Worm (Caenorhabditis elegans) whole organism, mixed stage, embryonic: ENCODE results near the gene usp-33.

ENCODE experiments used
- bed-3 ChIP-seq: fragments of 200-800 bp; sonication (Bioruptor generic); optimal IDR thresholded peaks from 3 replicates; lab custom pipeline; 2018; ENCODE audit warnings: mild to moderate bottlenecking, missing genetic modification characterization, moderate library complexity, missing compliant biosample characterization
- blmp-1 ChIP-seq: fragments of 150-350 bp; optimal IDR thresholded peaks from 2 replicates; lab custom pipeline; 2014; ENCODE audit warnings: missing biosample characterization, missing genetic modification characterization
- ceh-39 ChIP-seq: fragments of 150-350 bp; optimal IDR thresholded peaks from 2 replicates; lab custom pipeline; 2014; ENCODE audit warnings: missing biosample characterization, missing genetic modification characterization
- ceh-83 ChIP-seq: fragments of 200-800 bp; sonication (Bioruptor generic); optimal IDR thresholded peaks from 2 replicates; lab custom pipeline; 2018; ENCODE audit warnings: mild to moderate bottlenecking, missing genetic modification characterization, missing compliant biosample characterization
- ces-1 ChIP-seq: fragments of 150-350 bp; optimal IDR thresholded peaks from 2 replicates; lab custom pipeline; 2014; ENCODE audit warnings: missing biosample characterization, missing genetic modification reagents, missing genetic modification characterization
- cnd-1 ChIP-seq: fragments of 200-800 bp; sonication (Bioruptor generic); optimal IDR thresholded peaks from 2 replicates; lab custom pipeline; 2018; ENCODE audit warnings: mild to moderate bottlenecking, missing genetic modification characterization, missing compliant biosample characterization
- drap-1 ChIP-seq: fragments of 200-800 bp; sonication (Bioruptor generic); optimal IDR thresholded peaks from 3 replicates; lab custom pipeline; 2018; ENCODE audit warnings: mild to moderate bottlenecking, missing genetic modification characterization, missing compliant biosample characterization
- elt-1 ChIP-seq: sonication (generic microtip); optimal IDR thresholded peaks from 2 replicates; lab custom pipeline; 2017; ENCODE audit warnings: missing genetic modification characterization, mild to moderate bottlenecking, missing compliant biosample characterization, antibody characterized with exemption, moderate library complexity, borderline replicate concordance; ENCODE audit not compliant: insufficient read depth
- flh-1 ChIP-seq: fragments of 200-800 bp; sonication (Bioruptor generic); optimal IDR thresholded peaks from 2 replicates; lab custom pipeline; 2018; ENCODE audit warnings: mild to moderate bottlenecking, missing genetic modification characterization, moderate library complexity, missing compliant biosample characterization
- ham-2 ChIP-seq: fragments of 200-800 bp; sonication (Bioruptor generic); optimal IDR thresholded peaks from 2 replicates; lab custom pipeline; 2018; ENCODE audit warnings: mild to moderate bottlenecking, missing genetic modification characterization, missing compliant biosample characterization
- hlh-1 ChIP-seq: fragments of 150-350 bp; optimal IDR thresholded peaks from 2 replicates; lab custom pipeline; 2014; ENCODE audit warnings: missing biosample characterization, missing genetic modification reagents, missing genetic modification characterization
- lin-13 ChIP-seq: fragments of 150-350 bp; optimal IDR thresholded peaks from 2 replicates; lab custom pipeline; 2014; ENCODE audit warnings: missing biosample characterization, missing genetic modification characterization
- lin-32 ChIP-seq: fragments of 200-800 bp; sonication (Bioruptor generic); optimal IDR thresholded peaks from 2 replicates; lab custom pipeline; 2018; ENCODE audit warnings: mild to moderate bottlenecking, missing genetic modification characterization, missing compliant biosample characterization
- lsy-2 ChIP-seq: fragments of 150-350 bp; optimal IDR thresholded peaks from 2 replicates; lab custom pipeline; 2014; ENCODE audit warnings: missing biosample characterization, missing genetic modification characterization
- mab-5 ChIP-seq: fragments of 150-350 bp; optimal IDR thresholded peaks from 2 replicates; lab custom pipeline; 2014; ENCODE audit warnings: missing biosample characterization, missing genetic modification characterization
- mep-1 ChIP-seq: fragments of 150-350 bp; optimal IDR thresholded peaks from 2 replicates; lab custom pipeline; 2017; ENCODE audit warnings: missing biosample characterization, missing genetic modification reagents, missing genetic modification characterization, inconsistent platforms
- mls-2 ChIP-seq: sonication (generic microtip); optimal IDR thresholded peaks from 2 replicates; lab custom pipeline; 2016; ENCODE audit warnings: mild to moderate bottlenecking, missing genetic modification characterization, moderate library complexity, missing compliant biosample characterization
- nhr-12 ChIP-seq: fragments of 150-350 bp; optimal IDR thresholded peaks from 2 replicates; lab custom pipeline; 2014; ENCODE audit warnings: missing biosample characterization, missing genetic modification characterization
- nhr-2 ChIP-seq: fragments of 150-350 bp; optimal IDR thresholded peaks from 2 replicates; lab custom pipeline; 2014; ENCODE audit warnings: missing biosample characterization, missing genetic modification characterization
- nhr-237 ChIP-seq: fragments of 150-350 bp; optimal IDR thresholded peaks from 2 replicates; lab custom pipeline; 2014; ENCODE audit warnings: missing biosample characterization, missing genetic modification characterization
- nhr-76 ChIP-seq: sonication (generic microtip); optimal IDR thresholded peaks from 2 replicates; lab custom pipeline; 2017; ENCODE audit warnings: missing biosample characterization, missing genetic modification characterization
- pha-4 ChIP-seq: fragments of 150-350 bp; optimal IDR thresholded peaks from 2 replicates; lab custom pipeline; 2018; ENCODE audit warnings: missing biosample characterization, missing genetic modification reagents, missing genetic modification characterization
- sem-2 ChIP-seq: fragments of 200-800 bp; sonication (Bioruptor generic); optimal IDR thresholded peaks from 2 replicates; lab custom pipeline; 2018; ENCODE audit warnings: mild to moderate bottlenecking, missing genetic modification characterization, missing compliant biosample characterization
- snpc-4 ChIP-seq: fragments of 150-350 bp; optimal IDR thresholded peaks from 2 replicates; lab custom pipeline; 2014; ENCODE audit warnings: missing biosample characterization, missing genetic modification characterization
- sptf-1 ChIP-seq: sonication (generic microtip); optimal IDR thresholded peaks from 2 replicates; lab custom pipeline; 2017; ENCODE audit warnings: mild to moderate bottlenecking, missing genetic modification characterization, moderate library complexity, missing compliant biosample characterization
- tbx-8 ChIP-seq: fragments of 200-800 bp; sonication (Bioruptor generic); optimal IDR thresholded peaks from 2 replicates; lab custom pipeline; 2018; ENCODE audit warnings: mild to moderate bottlenecking, missing genetic modification characterization, moderate library complexity, missing compliant biosample characterization
- unc-120 ChIP-seq: sonication (generic microtip); optimal IDR thresholded peaks from 2 replicates; lab custom pipeline; 2017; ENCODE audit warnings: missing genetic modification characterization, missing compliant biosample characterization; ENCODE audit not compliant: poor library complexity, severe bottlenecking
- unc-39 ChIP-seq: fragments of 150-350 bp; optimal IDR thresholded peaks from 2 replicates; lab custom pipeline; 2014; ENCODE audit warnings: missing biosample characterization, missing genetic modification characterization
- unc-62 ChIP-seq: fragments of 150-350 bp; optimal IDR thresholded peaks from 2 replicates; lab custom pipeline; 2014; ENCODE audit warnings: missing biosample characterization, missing genetic modification reagents, missing genetic modification characterization
- zip-8 ChIP-seq: fragments of 150-350 bp; optimal IDR thresholded peaks from 2 replicates; lab custom pipeline; 2014; ENCODE audit warnings: missing biosample characterization, missing genetic modification characterization
- ztf-11 ChIP-seq: fragments of 150-350 bp; optimal IDR thresholded peaks from 2 replicates; lab custom pipeline; 2014; ENCODE audit warnings: missing biosample characterization, missing genetic modification characterization

usp-33 gene

ce11 chrX:15564338-15564737 is 26.8 kb upstream of the usp-33 start:
- TF ChIP-seq ceh-39 (tag; lab: Kevin White, UChicago) (no peak), cnd-1 (tag; lab: Kevin White, UChicago) (no peak), mep-1 (no peak), lin-32 (no peak), ham-2 (GFP tag; lab: Kevin White, UChicago) (no peak), nhr-237 (tag; lab: Kevin White, UChicago) (no peak), sem-2 (GFP tag; lab: Kevin White, UChicago) (no peak), unc-62 (GFP tag; lab: Kevin White, UChicago) (no peak), elt-1 (tag; lab: Kevin White, UChicago) (no peak), nhr-2 (no peak), snpc-4 (tag; lab: Kevin White, UChicago) (no peak), pha-4 (tag; lab: Kevin White, UChicago) (no peak), unc-39 (tag; lab: Kevin White, UChicago) (no peak), bed-3 (no peak), nhr-12 (tag; lab: Kevin White, UChicago) (no peak)

- TF ChIP-seq mab-5 (no peak), ces-1 (peak; percentile 20), mls-2 (tag; lab: Kevin White, UChicago) (peak; percentile 48), sptf-1 (peak; percentile 39), zip-8 (no peak)
Observed at ce11 chrX:15566640-15567039, 24.5 kb upstream of the usp-33 start.

DNA sequence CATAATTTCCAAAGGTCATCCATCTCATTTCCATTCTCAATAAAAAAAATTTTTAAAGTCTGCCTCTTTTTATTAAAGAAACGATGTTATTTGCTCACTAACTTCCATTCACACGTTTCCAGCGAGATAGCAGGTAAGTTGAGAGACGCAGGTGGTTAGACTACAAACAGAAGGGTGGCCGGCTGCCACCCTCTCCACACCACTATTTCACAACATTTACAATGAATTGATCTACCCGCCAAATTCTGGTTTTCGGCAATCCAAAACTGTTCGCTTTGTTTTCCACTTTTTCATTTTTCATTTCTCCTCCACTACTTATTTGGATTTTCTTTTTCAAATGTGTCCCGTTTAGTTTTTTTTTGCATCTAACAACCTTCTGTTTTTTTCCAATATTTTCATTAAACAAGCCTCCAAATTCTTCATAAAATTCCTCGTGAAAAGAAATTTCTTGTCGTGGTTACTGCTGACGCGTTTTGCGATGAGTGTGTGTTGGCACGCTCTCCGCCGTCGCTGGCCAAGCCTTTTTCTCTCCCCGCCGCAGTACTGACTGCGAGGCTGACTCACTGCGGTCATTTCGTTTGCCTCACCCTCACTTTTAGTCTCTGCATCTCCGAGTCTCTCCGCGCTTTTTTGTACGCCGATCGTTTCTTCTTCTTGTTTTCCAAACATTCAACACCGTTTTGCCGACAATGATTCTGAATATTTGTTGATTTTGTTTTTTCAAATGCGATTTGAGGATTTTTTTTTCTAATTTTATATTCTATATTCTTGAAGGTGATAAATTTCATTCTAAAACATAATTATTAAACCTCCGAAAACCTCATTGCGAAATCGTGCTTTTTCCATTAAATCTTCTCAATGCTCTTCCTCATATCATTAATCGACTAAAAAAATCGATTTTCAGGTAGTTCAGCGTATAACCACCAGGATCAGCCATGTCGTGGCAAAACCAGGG is 22.9 kb upstream of the usp-33 start, which contains the start of gene dyn-1:
dyn-1 (plus strand) TSS at position 905 of the 955 bp plus-strand sequence.
- TF ChIP-seq tbx-8 (no peak), ces-1 (peak; percentile 18), lin-13 (peak; percentile 31), cnd-1 (tag; lab: Kevin White, UChicago) (peak; percentile 33), unc-120 (tag; lab: Kevin White, UChicago) (peak; percentile 42), zip-8 (no peak), ham-2 (GFP tag; lab: Kevin White, UChicago) (peak; percentile 42)

- no peak for TF ChIP-seq unc-120 (tag; lab: Kevin White, UChicago)
- no peak for TF ChIP-seq snpc-4 (tag; lab: Kevin White, UChicago)
- no peak for TF ChIP-seq drap-1 (GFP tag; lab: Kevin White, UChicago)
- no peak for TF ChIP-seq nhr-12 (tag; lab: Kevin White, UChicago)
- TF ChIP-seq ceh-83 (GFP tag; lab: Kevin White, UChicago) = no peak
- no peak for TF ChIP-seq flh-1 (GFP tag; lab: Kevin White, UChicago)
- TF ChIP-seq lin-32 = no peak
- TF ChIP-seq lsy-2 = no peak
- no peak for TF ChIP-seq nhr-2
- TF ChIP-seq nhr-76 = no peak
- no peak for TF ChIP-seq nhr-237 (tag; lab: Kevin White, UChicago)
- no peak for TF ChIP-seq mab-5
- no peak for TF ChIP-seq ces-1
- TF ChIP-seq hlh-1 (tag; lab: Kevin White, UChicago) = no peak
- no peak for TF ChIP-seq ztf-11
- no peak for TF ChIP-seq sptf-1
- TF ChIP-seq blmp-1 = no peak
- TF ChIP-seq zip-8 = no peak
- no peak for TF ChIP-seq unc-62 (GFP tag; lab: Kevin White, UChicago)
- TF ChIP-seq ham-2 (GFP tag; lab: Kevin White, UChicago) = no peak
Observed at ce11 chrX:15569633-15570032, 21.5 kb upstream of the usp-33 start.

DNA sequence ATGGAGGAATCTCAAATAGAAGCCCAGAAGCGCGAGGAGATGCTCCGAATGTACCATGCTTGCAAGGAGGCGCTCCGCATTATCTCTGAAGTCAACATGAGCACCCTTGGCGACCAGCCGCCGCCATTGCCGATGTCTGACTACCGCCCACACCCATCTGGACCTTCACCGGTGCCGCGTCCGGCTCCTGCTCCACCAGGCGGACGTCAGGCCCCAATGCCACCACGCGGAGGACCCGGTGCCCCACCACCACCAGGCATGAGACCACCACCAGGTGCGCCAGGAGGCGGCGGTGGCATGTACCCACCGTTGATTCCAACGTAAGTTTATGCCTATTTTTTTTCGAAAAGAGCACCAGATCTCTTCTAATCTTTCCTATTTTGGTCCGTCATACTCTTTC is 19.1 kb upstream of the usp-33 start:
- TF ChIP-seq ztf-11 = no peak
- peak; percentile 10 for TF ChIP-seq ceh-83 (GFP tag; lab: Kevin White, UChicago)
